Fruit fly (Drosophila melanogaster) S2 (cell line): ENCODE measurements around the gene CG32638.

Experiments used
- CG8478 ChIP-seq: fragments of >200 bp; optimal IDR thresholded peaks from 2 replicates; lab custom pipeline; 2018
- CTCF ChIP-seq, 2 experiments: fragments of >200 bp; optimal IDR thresholded peaks; 2 replicates each; lab custom pipeline; 2018

DNA sequence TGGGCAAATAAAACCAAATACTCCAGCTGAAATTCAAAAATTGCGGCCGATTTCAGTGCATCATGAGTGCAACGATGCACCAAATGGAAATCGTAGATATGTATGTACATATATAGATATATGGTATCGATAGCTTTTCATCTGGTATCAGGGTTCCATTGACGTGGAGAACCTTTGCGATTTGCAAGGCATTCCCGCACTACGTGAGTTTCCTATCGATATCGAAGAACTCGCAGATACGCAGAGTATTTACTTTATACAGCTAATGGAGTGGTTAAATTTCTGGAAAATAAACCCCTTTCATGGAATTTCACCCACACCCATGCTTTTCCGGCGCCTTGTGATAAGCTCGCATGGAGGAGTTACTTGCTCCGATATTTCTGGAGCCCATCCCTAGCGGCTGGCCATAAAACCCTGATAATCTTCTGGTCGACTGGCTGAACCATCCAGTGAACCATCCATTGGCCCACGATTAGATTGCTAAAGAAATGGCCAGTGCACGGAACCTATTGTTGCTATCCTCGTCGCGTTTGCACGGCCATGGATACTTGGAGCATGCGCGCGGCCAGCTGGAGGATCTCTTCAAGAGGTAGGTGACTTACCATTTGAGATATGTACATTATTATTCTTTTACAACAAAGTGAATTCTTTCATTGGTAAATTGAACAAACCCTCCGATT lies 34.4 kb downstream of the CG32638 start, which contains the start of gene CG2200:
- TF ChIP-seq CTCF (optimal IDR thresholded peaks at IDR 0.05; lab: Kevin White, UChicago) (no peak), CG8478 (lab: Kevin White, UChicago) (no peak)
